Worm (Caenorhabditis elegans) whole organism, L1 larva: ENCODE measurements around the gene C24H12.4.
A peak's percentile ranks its signal among the peaks of the same experiment; 100 is the strongest.
"Not testable (repeated sequence)": the region's sequence is repeated elsewhere in the genome, so short reads cannot be mapped to it uniquely, and the experiment has no call there.

ENCODE experiments used
- aha-1 ChIP-seq: fragments of 150-350 bp; optimal IDR thresholded peaks from 2 replicates; lab custom pipeline; 2014; ENCODE audit warnings: missing biosample characterization, missing genetic modification characterization
- alr-1 ChIP-seq: fragments of 200-800 bp; sonication (Bioruptor generic); optimal IDR thresholded peaks from 2 replicates; lab custom pipeline; 2018; ENCODE audit warnings: borderline replicate concordance, mild to moderate bottlenecking, missing genetic modification characterization, missing compliant biosample characterization
- ceh-63 ChIP-seq: fragments of 200-800 bp; sonication (Bioruptor generic); optimal IDR thresholded peaks from 2 replicates; lab custom pipeline; 2018; ENCODE audit warnings: mild to moderate bottlenecking, missing genetic modification characterization, missing compliant biosample characterization
- dsc-1 ChIP-seq: sonication (generic microtip); optimal IDR thresholded peaks from 2 replicates; lab custom pipeline; 2016; ENCODE audit warnings: mild to moderate bottlenecking, missing genetic modification characterization, missing compliant biosample characterization
- efl-1 ChIP-seq, 4 experiments: fragments of 150-350 bp; optimal IDR thresholded peaks in 3 of 4; peaks in 1 of 4; 1 replicate in 1 of 4; 2 replicates in 3 of 4; lab custom pipeline; 2014; ENCODE audit warnings: missing biosample characterization in 2 of 4, missing genetic modification characterization in 2 of 4, missing genetic modification reagents in 2 of 4
- efl-3 ChIP-seq: fragments of 200-800 bp; sonication (Bioruptor generic); optimal IDR thresholded peaks from 2 replicates; lab custom pipeline; 2018; ENCODE audit warnings: mild to moderate bottlenecking, missing genetic modification characterization, missing compliant biosample characterization
- egl-13 ChIP-seq: sonication (generic microtip); optimal IDR thresholded peaks from 2 replicates; lab custom pipeline; 2016; ENCODE audit warnings: missing genotype, missing genetic modification reagents, missing genetic modification characterization, missing compliant biosample characterization
- elt-2 ChIP-seq: sonication (generic microtip); optimal IDR thresholded peaks from 2 replicates; lab custom pipeline; 2016; ENCODE audit warnings: missing genetic modification characterization, mild to moderate bottlenecking, inconsistent platforms, missing compliant biosample characterization, missing genetic modification reagents
- fos-1 ChIP-seq: fragments of 150-350 bp; optimal IDR thresholded peaks from 2 replicates; lab custom pipeline; 2014; ENCODE audit warnings: missing biosample characterization, missing genetic modification characterization
- grh-1 ChIP-seq: fragments of 200-800 bp; sonication (Bioruptor generic); IDR thresholded peaks from 2 replicates; pipeline ENCODE4 v1.3.6; 2022; ENCODE audit warnings: missing genetic modification reagents, missing genetic modification characterization, missing compliant biosample characterization
- hlh-17 ChIP-seq: fragments of 200-800 bp; sonication (Bioruptor generic); optimal IDR thresholded peaks from 2 replicates; lab custom pipeline; 2018; ENCODE audit warnings: missing genetic modification characterization, mild to moderate bottlenecking, missing compliant biosample characterization, moderate library complexity, borderline replicate concordance
- hlh-4 ChIP-seq: sonication (generic microtip); optimal IDR thresholded peaks from 2 replicates; lab custom pipeline; 2016; ENCODE audit warnings: mild to moderate bottlenecking, missing genetic modification characterization, missing compliant biosample characterization
- isw-1 ChIP-seq: fragments of 200-800 bp; sonication (Bioruptor generic); IDR thresholded peaks from 2 replicates; pipeline ENCODE4 v1.3.6; 2022; ENCODE audit warnings: missing genetic modification characterization, missing compliant biosample characterization
- lin-13 ChIP-seq: fragments of 150-350 bp; optimal IDR thresholded peaks from 2 replicates; lab custom pipeline; 2014; ENCODE audit warnings: missing biosample characterization, missing genetic modification reagents, missing genetic modification characterization
- lin-14 ChIP-seq: fragments of 200-800 bp; sonication (Bioruptor generic); optimal IDR thresholded peaks from 2 replicates; lab custom pipeline; 2018; ENCODE audit warnings: mild to moderate bottlenecking, missing genetic modification characterization, moderate library complexity, missing compliant biosample characterization
- lin-35 ChIP-seq, 2 experiments: fragments of 150-350 bp; optimal IDR thresholded peaks; 2 replicates each; lab custom pipeline; 2014; ENCODE audit warnings: missing biosample characterization in 2 of 2, missing genetic modification characterization in 2 of 2, missing genetic modification reagents in 2 of 2
- lsy-2 ChIP-seq, 2 experiments: fragments of 150-350 bp; optimal IDR thresholded peaks; 2 replicates each; lab custom pipeline; 2014; ENCODE audit warnings: missing biosample characterization in 2 of 2, missing genetic modification characterization in 2 of 2
- mef-2 ChIP-seq: fragments of 150-350 bp; optimal IDR thresholded peaks from 2 replicates; lab custom pipeline; 2014; ENCODE audit warnings: missing biosample characterization, missing genetic modification characterization
- nhr-11 ChIP-seq: fragments of 150-350 bp; optimal IDR thresholded peaks from 2 replicates; lab custom pipeline; 2014; ENCODE audit warnings: missing biosample characterization, missing genetic modification characterization
- nhr-28 ChIP-seq: fragments of 150-350 bp; optimal IDR thresholded peaks from 2 replicates; lab custom pipeline; 2014; ENCODE audit warnings: missing biosample characterization, missing genetic modification characterization
- nhr-85 ChIP-seq: sonication (generic microtip); peaks from one replicate; lab custom pipeline; 2016; ENCODE audit warnings: missing genetic modification characterization, inconsistent platforms, missing compliant biosample characterization
- pqm-1 ChIP-seq: sonication (generic microtip); optimal IDR thresholded peaks from 3 replicates; lab custom pipeline; 2017; ENCODE audit warnings: missing biosample characterization, missing genetic modification characterization
- sptf-1 ChIP-seq: fragments of 150-350 bp; optimal IDR thresholded peaks from 2 replicates; lab custom pipeline; 2014; ENCODE audit warnings: missing biosample characterization, missing genetic modification characterization
- swsn-7 ChIP-seq: sonication (generic microtip); optimal IDR thresholded peaks from 2 replicates; lab custom pipeline; 2016; ENCODE audit warnings: missing genetic modification characterization, missing compliant biosample characterization
- tlp-1 ChIP-seq: fragments of 150-350 bp; optimal IDR thresholded peaks from 2 replicates; lab custom pipeline; 2014; ENCODE audit warnings: missing biosample characterization, missing genetic modification characterization

C24H12.4 gene

DNA sequence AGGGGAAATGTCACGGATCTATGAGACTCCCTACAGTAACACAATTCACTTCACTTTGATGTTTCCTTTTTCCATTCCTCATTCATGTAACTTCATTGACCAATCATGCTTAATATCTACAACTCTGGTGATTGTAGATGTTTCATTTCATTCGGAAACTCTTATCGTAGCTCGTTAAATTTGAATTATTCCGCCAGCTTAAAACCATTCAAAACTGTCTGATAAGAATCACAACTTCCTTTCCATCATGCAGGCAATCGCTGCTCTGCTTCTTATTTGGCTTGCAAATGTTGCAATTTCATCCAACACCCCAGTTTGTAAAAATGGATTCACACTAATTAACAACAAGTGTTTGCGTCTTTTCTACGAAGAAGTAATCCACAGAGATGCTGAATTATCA lies 8.6 kb upstream of the C24H12.4 start, which contains the start of gene clec-10:
clec-10 (plus strand) TSS at position 244 of the 400 bp plus-strand sequence.
- no peak for TF ChIP-seq hlh-4 (tag; lab: Kevin White, UChicago)
- TF ChIP-seq efl-1 (optimal IDR thresholded peaks at IDR 0.05; lab: Kevin White, UChicago), result no peak
- TF ChIP-seq efl-1 (GFP tag; optimal IDR thresholded peaks at IDR 0.05 in 1 of 2; lab: Kevin White, UChicago), result peak in 1 of 2 experiments; percentile 82
- no peak for TF ChIP-seq dsc-1
- TF ChIP-seq elt-2 (tag; lab: Kevin White, UChicago), result peak; percentile 19
- TF ChIP-seq, all 84 proteins: peak for 2

- no peak for TF ChIP-seq sptf-1 (tag; lab: Kevin White, UChicago)
Observed at ce11 chrII:418782-419181, 7.8 kb downstream of the C24H12.4 start, which contains the start of gene C24H12.6. Gene C24H12.6 (minus strand): TSS chrII:418882.

ce11 chrII:423086-423485 lies 12.1 kb downstream of the C24H12.4 start, which contains the start of gene C24H12.8:
Gene C24H12.8 (minus strand): TSS chrII:423186.
- TF ChIP-seq pqm-1 (tag; lab: Kevin White, UChicago) (no peak), egl-13 (tag; lab: Kevin White, UChicago) (no peak)

ce11 chrII:437279-437678 lies 26.3 kb downstream of the C24H12.4 start:
- TF ChIP-seq nhr-11 (tag; lab: Kevin White, UChicago), result no peak
- no peak for TF ChIP-seq efl-3 (GFP tag; lab: Kevin White, UChicago)
- no peak for TF ChIP-seq isw-1 (GFP tag; lab: Robert Waterston, UW)
- TF ChIP-seq nhr-28 (tag; lab: Kevin White, UChicago), result no peak
- TF ChIP-seq hlh-4 (tag; lab: Kevin White, UChicago), result no peak
- TF ChIP-seq alr-1 (tag; lab: Kevin White, UChicago), result no peak
- TF ChIP-seq lin-14, result no peak
- TF ChIP-seq sptf-1 (tag; lab: Kevin White, UChicago), result no peak
- no peak for TF ChIP-seq hlh-17 (GFP tag; lab: Kevin White, UChicago)
- TF ChIP-seq ceh-63, result no peak
- TF ChIP-seq grh-1 (GFP tag; lab: Robert Waterston, UW), result no peak
- TF ChIP-seq swsn-7 (tag; lab: Kevin White, UChicago), result no peak

- TF ChIP-seq tlp-1 (tag; lab: Kevin White, UChicago); lin-13; fos-1 (tag; lab: Kevin White, UChicago): not testable (repeated sequence)
Observed at ce11 chrII:441102-441501, 30.1 kb downstream of the C24H12.4 start, which contains the start of gene C24H12.1. Gene C24H12.1 (plus strand): TSS chrII:441402.

DNA sequence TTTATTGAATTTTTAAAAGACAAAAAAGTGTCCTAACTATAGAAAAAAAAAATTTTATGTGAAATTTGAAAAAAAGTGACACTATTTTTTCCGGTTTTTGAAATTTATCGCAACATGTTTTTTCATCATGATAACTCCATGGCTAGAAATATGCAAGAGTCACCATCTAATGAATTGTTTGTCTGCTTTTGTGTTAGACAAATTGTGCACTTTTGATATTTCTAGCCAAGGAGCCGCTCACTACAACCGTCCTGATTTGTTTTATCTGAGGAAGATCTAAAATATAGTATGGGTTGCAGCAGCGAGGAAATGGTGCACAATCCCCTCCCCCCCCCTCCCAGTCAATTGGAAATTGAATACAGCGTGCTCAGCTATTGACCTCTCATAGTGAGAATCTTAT lies 43.6 kb downstream of the C24H12.4 start, which contains the start of gene W10D9.1:
W10D9.1 (plus strand) TSS at position 301 of the 400 bp plus-strand sequence.
- TF ChIP-seq lin-35 (GFP tag; optimal IDR thresholded peaks at IDR 0.05; lab: Kevin White, UChicago); alr-1 (tag; lab: Kevin White, UChicago); nhr-85 (tag; lab: Kevin White, UChicago): not testable (repeated sequence)

ce11 chrII:456371-456770 lies 45.3 kb downstream of the C24H12.4 start:
- TF ChIP-seq lsy-2 (tag; optimal IDR thresholded peaks at IDR 0.05; lab: Kevin White, UChicago) (peak; percentile 65 to 83), lin-13 (peak; percentile 52), mef-2 (tag; lab: Kevin White, UChicago) (no peak)

DNA sequence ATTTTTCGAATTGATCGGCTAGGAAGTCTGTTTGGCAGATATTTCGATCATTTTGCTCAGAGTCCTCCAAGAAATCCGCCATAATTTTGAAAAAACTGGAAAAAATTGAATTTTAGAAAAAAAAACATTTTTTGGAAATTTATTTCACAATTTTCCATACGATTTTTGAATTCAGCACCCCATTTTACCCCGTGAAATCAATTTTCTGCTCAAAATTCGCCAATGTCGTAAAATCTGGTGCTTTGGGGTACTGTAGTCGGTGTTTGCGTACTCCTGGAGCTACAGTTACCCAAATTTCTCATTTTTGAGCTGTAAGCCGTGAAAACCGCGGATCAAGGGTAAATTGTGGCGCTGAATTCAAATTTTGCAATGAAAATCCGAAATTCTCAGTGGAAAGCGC lies 46.8 kb downstream of the C24H12.4 start, which contains the start of gene gvd-1:
gvd-1 (minus strand) TSS at position 101 of the 400 bp plus-strand sequence.
- TF ChIP-seq efl-1 (optimal IDR thresholded peaks at IDR 0.05; lab: Kevin White, UChicago), result no peak
- TF ChIP-seq efl-1 (GFP tag; optimal IDR thresholded peaks at IDR 0.05 in 1 of 2; lab: Kevin White, UChicago), result no peak
- TF ChIP-seq aha-1 (tag; lab: Kevin White, UChicago), result no peak
- peak in 1 of 2 experiments; percentile 10 for TF ChIP-seq lsy-2 (tag; optimal IDR thresholded peaks at IDR 0.05; lab: Kevin White, UChicago)
- peak; percentile 63 for TF ChIP-seq nhr-85 (tag; lab: Kevin White, UChicago)
